Fruit fly (Drosophila melanogaster) whole organism, embryonic: Measurements from ENCODE around the gene CG2182.

Experiments used
- Ada2b ChIP-seq: fragments of 200-800 bp; sonication (Bioruptor generic); IDR thresholded peaks from 2 replicates; pipeline ENCODE4 v1.3.6; 2022; ENCODE audit warnings: missing biosample characterization, missing genetic modification characterization
- Adf1 ChIP-seq: fragments of 200-800 bp; sonication (Bioruptor generic); IDR thresholded peaks from 2 replicates; pipeline ENCODE4 v1.3.6; 2022; ENCODE audit warnings: missing biosample characterization, missing genetic modification characterization
- BtbVII ChIP-seq: fragments of 200-800 bp; sonication (Bioruptor generic); optimal IDR thresholded peaks from 3 replicates; lab custom pipeline; 2017; ENCODE audit warnings: missing biosample characterization, mild to moderate bottlenecking, missing genetic modification characterization
- CG10654 ChIP-seq: fragments of 200-800 bp; sonication (Bioruptor generic); optimal IDR thresholded peaks from 2 replicates; lab custom pipeline; 2016; ENCODE audit warnings: missing biosample characterization, missing genetic modification characterization
- CG12391 ChIP-seq: fragments of 200-800 bp; sonication (Bioruptor generic); optimal IDR thresholded peaks from 3 replicates; lab custom pipeline; 2018; ENCODE audit warnings: missing biosample characterization, mild to moderate bottlenecking, missing genetic modification characterization, moderate library complexity
- CG13287 ChIP-seq: fragments of 200-800 bp; sonication (Bioruptor generic); IDR thresholded peaks from 2 replicates; pipeline ENCODE4 v1.3.6; 2022; ENCODE audit warnings: missing biosample characterization, missing genetic modification characterization; ENCODE audit not compliant: partially characterized antibody
- CG13624 ChIP-seq: fragments of 200-800 bp; sonication (Bioruptor generic); optimal IDR thresholded peaks from 2 replicates; lab custom pipeline; 2016; ENCODE audit warnings: missing biosample characterization, missing genetic modification characterization
- CG13775 ChIP-seq: fragments of 200-800 bp; sonication (Bioruptor generic); optimal IDR thresholded peaks from 3 replicates; lab custom pipeline; 2017; ENCODE audit warnings: missing biosample characterization, mild to moderate bottlenecking, missing genetic modification characterization
- CG1603 ChIP-seq: fragments of 200-800 bp; sonication (Bioruptor generic); optimal IDR thresholded peaks from 2 replicates; lab custom pipeline; 2019; ENCODE audit warnings: missing biosample characterization, mild to moderate bottlenecking, missing genetic modification characterization, moderate library complexity
- CG1832 ChIP-seq: fragments of 200-800 bp; sonication (Bioruptor generic); optimal IDR thresholded peaks from 2 replicates; lab custom pipeline; 2017; ENCODE audit warnings: missing biosample characterization, mild to moderate bottlenecking, missing genetic modification characterization, inconsistent platforms
- CG18599 ChIP-seq: fragments of 200-800 bp; sonication (Bioruptor generic); optimal IDR thresholded peaks from 3 replicates; lab custom pipeline; 2017; ENCODE audit warnings: missing biosample characterization, missing genetic modification characterization, mild to moderate bottlenecking, moderate library complexity, missing genetic modification reagents
- CG18619 ChIP-seq: fragments of 200-800 bp; sonication (Bioruptor generic); optimal IDR thresholded peaks from 3 replicates; lab custom pipeline; 2017; ENCODE audit warnings: missing biosample characterization, mild to moderate bottlenecking, missing genetic modification characterization
- CG32532 ChIP-seq: fragments of 200-800 bp; sonication (Bioruptor generic); IDR thresholded peaks from 2 replicates; pipeline ENCODE4 v1.3.6; 2022; ENCODE audit warnings: missing biosample characterization, missing genetic modification characterization
- CG3995 ChIP-seq: fragments of 200-800 bp; sonication (Bioruptor generic); optimal IDR thresholded peaks from 3 replicates; lab custom pipeline; 2016; ENCODE audit warnings: missing biosample characterization, missing genetic modification characterization
- CG6272 ChIP-seq: fragments of 200-800 bp; sonication (Bioruptor generic); IDR thresholded peaks from 2 replicates; pipeline ENCODE4 v1.3.6; 2022; ENCODE audit warnings: missing biosample characterization, missing genetic modification characterization
- CG7271 ChIP-seq: fragments of 200-800 bp; sonication (Bioruptor generic); optimal IDR thresholded peaks from 2 replicates; lab custom pipeline; 2018; ENCODE audit warnings: missing biosample characterization, mild to moderate bottlenecking, missing genetic modification characterization, moderate library complexity
- CG8765 ChIP-seq: fragments of 200-800 bp; sonication (Bioruptor generic); IDR thresholded peaks from 2 replicates; pipeline ENCODE4 v1.3.6; 2022; ENCODE audit warnings: missing biosample characterization, missing genetic modification characterization
- CoRest ChIP-seq: fragments of 200-800 bp; sonication (Bioruptor generic); optimal IDR thresholded peaks from 3 replicates; lab custom pipeline; 2018; ENCODE audit warnings: missing biosample characterization, mild to moderate bottlenecking, missing genetic modification characterization, moderate library complexity
- Dad ChIP-seq: fragments of 200-800 bp; sonication (Bioruptor generic); optimal IDR thresholded peaks from 3 replicates; lab custom pipeline; 2016; ENCODE audit warnings: missing biosample characterization, missing genetic modification characterization
- Doc2 ChIP-seq: fragments of 200-800 bp; sonication (Bioruptor generic); IDR thresholded peaks from 2 replicates; pipeline ENCODE4 v1.3.6; 2022; ENCODE audit warnings: missing biosample characterization, missing genetic modification characterization
- Doc3 ChIP-seq: fragments of 200-800 bp; sonication (Bioruptor generic); IDR thresholded peaks from 3 replicates; pipeline ENCODE4 v1.3.6; 2022; ENCODE audit warnings: missing biosample characterization, missing genetic modification characterization; ENCODE audit not compliant: partially characterized antibody
- ERR ChIP-seq: fragments of 200-800 bp; sonication (Bioruptor generic); optimal IDR thresholded peaks from 2 replicates; lab custom pipeline; 2016; ENCODE audit warnings: missing biosample characterization, missing genetic modification characterization
- Elba2 ChIP-seq: fragments of 200-800 bp; sonication (Bioruptor generic); optimal IDR thresholded peaks from 3 replicates; lab custom pipeline; 2016; ENCODE audit warnings: missing biosample characterization, missing genetic modification characterization
- Fer1 ChIP-seq: fragments of 200-800 bp; sonication (Bioruptor generic); optimal IDR thresholded peaks from 2 replicates; lab custom pipeline; 2017; ENCODE audit warnings: missing biosample characterization, mild to moderate bottlenecking, missing genetic modification characterization
- Lim3 ChIP-seq: fragments of 200-800 bp; sonication (Bioruptor generic); IDR thresholded peaks from 2 replicates; pipeline ENCODE4 v1.3.6; 2022; ENCODE audit warnings: missing biosample characterization, missing genetic modification characterization
- NK7.1 ChIP-seq: fragments of 200-800 bp; sonication (Bioruptor generic); optimal IDR thresholded peaks from 3 replicates; lab custom pipeline; 2016; ENCODE audit warnings: missing biosample characterization, missing genetic modification characterization
- Oaz ChIP-seq: fragments of 200-800 bp; sonication (Bioruptor generic); IDR thresholded peaks from 2 replicates; pipeline ENCODE4 v1.3.6; 2022; ENCODE audit warnings: missing biosample characterization, missing genetic modification characterization
- Opbp ChIP-seq: fragments of 200-800 bp; sonication (Bioruptor generic); IDR thresholded peaks from 3 replicates; pipeline ENCODE4 v1.3.6; 2022; ENCODE audit warnings: missing biosample characterization, missing genetic modification characterization; ENCODE audit not compliant: partially characterized antibody
- Stat92E ChIP-seq, 3 experiments: fragments of >200 bp in 2 of 3; fragments of 200-800 bp in 1 of 3; sonication (Bioruptor generic) in 1 of 3; optimal IDR thresholded peaks; 2 replicates each; lab custom pipeline; 2017 to 2019; ENCODE audit warnings: missing biosample characterization in 3 of 3, missing genetic modification characterization in 3 of 3, mild to moderate bottlenecking in 1 of 3, moderate library complexity in 1 of 3
- ase ChIP-seq: fragments of 200-800 bp; sonication (Bioruptor generic); IDR thresholded peaks from 3 replicates; pipeline ENCODE4 v1.3.6; 2022; ENCODE audit warnings: missing biosample characterization, missing genetic modification characterization
- ash1 ChIP-seq: fragments of 200-800 bp; sonication (Bioruptor generic); optimal IDR thresholded peaks from 2 replicates; lab custom pipeline; 2018; ENCODE audit warnings: missing biosample characterization, mild to moderate bottlenecking, missing genetic modification characterization
- bbx ChIP-seq: fragments of 200-800 bp; sonication (Bioruptor generic); IDR thresholded peaks from 2 replicates; pipeline ENCODE4 v1.3.6; 2022; ENCODE audit warnings: missing biosample characterization, missing genetic modification characterization; ENCODE audit not compliant: partially characterized antibody
- br ChIP-seq: fragments of >200 bp; optimal IDR thresholded peaks from 2 replicates; lab custom pipeline; 2017
- cato ChIP-seq: fragments of 200-800 bp; sonication (Bioruptor generic); optimal IDR thresholded peaks from 2 replicates; lab custom pipeline; 2016; ENCODE audit warnings: missing biosample characterization, missing genetic modification characterization, borderline replicate concordance
- ci ChIP-seq: fragments of 200-800 bp; sonication (Bioruptor generic); IDR thresholded peaks from 3 replicates; pipeline ENCODE4 v1.3.6; 2022; ENCODE audit warnings: missing biosample characterization, missing genetic modification characterization
- dati ChIP-seq: fragments of 200-800 bp; sonication (Bioruptor generic); IDR thresholded peaks from 2 replicates; pipeline ENCODE4 v1.3.6; 2022; ENCODE audit warnings: missing biosample characterization, missing genetic modification characterization
- emc ChIP-seq: fragments of 200-800 bp; sonication (Bioruptor generic); optimal IDR thresholded peaks from 2 replicates; lab custom pipeline; 2016; ENCODE audit warnings: missing biosample characterization, missing genetic modification characterization
- hth ChIP-seq: fragments of >200 bp; optimal IDR thresholded peaks from 2 replicates; lab custom pipeline; 2017; ENCODE audit warnings: inconsistent platforms
- ind ChIP-seq: fragments of 200-800 bp; sonication (Bioruptor generic); optimal IDR thresholded peaks from 3 replicates; lab custom pipeline; 2016; ENCODE audit warnings: missing biosample characterization, missing genetic modification characterization
- insv ChIP-seq, 2 experiments: fragments of 200-800 bp; sonication (Bioruptor generic); optimal IDR thresholded peaks; 3 replicates each; lab custom pipeline; 2016 to 2018; ENCODE audit warnings: missing biosample characterization in 2 of 2, missing genetic modification characterization in 2 of 2
- mirr ChIP-seq: fragments of 200-800 bp; sonication (Bioruptor generic); optimal IDR thresholded peaks from 3 replicates; lab custom pipeline; 2018; ENCODE audit warnings: missing biosample characterization, mild to moderate bottlenecking, missing genetic modification characterization
- nau ChIP-seq: fragments of 200-800 bp; sonication (Bioruptor generic); optimal IDR thresholded peaks from 3 replicates; lab custom pipeline; 2017; ENCODE audit warnings: missing biosample characterization, mild to moderate bottlenecking, missing genetic modification characterization, missing genetic modification reagents
- org-1 ChIP-seq: fragments of 200-800 bp; sonication (Bioruptor generic); optimal IDR thresholded peaks from 2 replicates; lab custom pipeline; 2017; ENCODE audit warnings: missing biosample characterization, missing genetic modification characterization
- p53 ChIP-seq: fragments of 200-800 bp; sonication (Bioruptor generic); optimal IDR thresholded peaks from 2 replicates; lab custom pipeline; 2016; ENCODE audit warnings: missing biosample characterization, missing genetic modification characterization
- pita ChIP-seq: fragments of 200-800 bp; sonication (Bioruptor generic); optimal IDR thresholded peaks from 2 replicates; lab custom pipeline; 2017; ENCODE audit warnings: missing biosample characterization, mild to moderate bottlenecking, missing genetic modification characterization
- repo ChIP-seq: fragments of 200-800 bp; sonication (Bioruptor generic); optimal IDR thresholded peaks from 2 replicates; lab custom pipeline; 2016; ENCODE audit warnings: missing biosample characterization, missing genetic modification characterization
- trh ChIP-seq: fragments of 200-800 bp; sonication (Bioruptor generic); optimal IDR thresholded peaks from 2 replicates; lab custom pipeline; 2016; ENCODE audit warnings: missing biosample characterization, missing genetic modification characterization
- tup ChIP-seq: fragments of 200-800 bp; sonication (Bioruptor generic); optimal IDR thresholded peaks from 2 replicates; lab custom pipeline; 2016; ENCODE audit warnings: missing biosample characterization, mild to moderate bottlenecking, missing genetic modification characterization, moderate library complexity
- vfl ChIP-seq: fragments of 200-800 bp; sonication (Bioruptor generic); optimal IDR thresholded peaks from 2 replicates; lab custom pipeline; 2016; ENCODE audit warnings: missing biosample characterization, missing genetic modification characterization
- zfh1 ChIP-seq: fragments of 200-800 bp; sonication (Bioruptor generic); IDR thresholded peaks from 3 replicates; pipeline ENCODE4 v1.3.6; 2022; ENCODE audit warnings: missing biosample characterization, missing genetic modification characterization

The CG2182 gene

DNA sequence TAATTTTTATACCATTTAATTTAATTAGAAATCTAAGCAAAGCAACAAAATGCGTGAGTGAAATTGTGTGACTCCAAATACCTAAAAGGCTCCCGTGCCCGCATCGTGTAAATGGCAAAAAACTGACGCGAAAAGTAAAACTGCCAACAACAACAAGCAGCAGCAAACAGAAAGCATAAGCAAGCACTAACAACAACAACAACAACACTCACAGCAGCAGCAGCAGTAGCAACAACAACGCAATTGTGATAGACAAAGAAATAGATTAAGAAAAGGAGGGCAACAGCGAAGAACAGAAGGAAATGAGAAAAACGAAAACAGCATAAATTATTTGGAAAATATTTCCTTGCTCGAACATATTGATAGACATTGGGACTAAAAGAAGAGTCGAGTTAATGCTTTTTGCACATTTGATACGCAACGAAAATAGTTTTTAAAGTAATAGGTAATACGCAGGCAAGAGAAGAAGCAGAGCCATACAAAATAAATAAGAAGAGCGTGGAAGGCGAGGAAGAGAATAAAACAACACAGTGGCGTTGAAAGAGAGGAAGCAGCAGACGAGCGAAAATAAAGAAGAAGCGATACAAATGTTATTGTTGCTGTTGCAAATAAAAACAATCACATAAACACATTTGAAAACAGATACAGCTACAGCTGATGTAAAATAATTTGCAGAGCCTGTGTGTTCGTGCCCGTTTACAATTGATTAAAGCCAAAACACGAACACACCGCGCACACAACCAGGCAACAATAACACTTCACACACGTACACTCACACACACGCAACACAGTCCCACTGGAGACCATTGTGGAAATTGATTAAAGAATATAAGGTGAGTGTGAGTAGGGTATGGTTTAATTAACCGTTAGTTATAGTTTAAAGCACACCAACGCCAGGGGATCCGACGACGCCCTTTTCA is 10.3 kb upstream of the CG2182 start (continued):
- TF ChIP-seq CG8765, result no peak
- no peak for TF ChIP-seq hth (lab: Kevin White, UChicago)
- no peak for TF ChIP-seq repo (GFP tag; lab: Kevin White, UChicago)
- TF ChIP-seq CG13624 (GFP tag; lab: Kevin White, UChicago), result peak; percentile 21
- peak; percentile 36 for TF ChIP-seq mirr (GFP tag; lab: Kevin White, UChicago)
- no peak for TF ChIP-seq CG32532
- no peak for TF ChIP-seq CG6272 (GFP tag; lab: Robert Waterston, UW)
- TF ChIP-seq zfh1 (GFP tag; lab: Robert Waterston, UW), result no peak
- TF ChIP-seq ci, result no peak
- TF ChIP-seq ash1 (GFP tag; lab: Kevin White, UChicago), result no peak
- TF ChIP-seq Doc2 (GFP tag; lab: Robert Waterston, UW), result no peak
- TF ChIP-seq CG3995 (GFP tag; lab: Kevin White, UChicago), result no peak
- TF ChIP-seq cato (GFP tag; lab: Kevin White, UChicago), result no peak
- TF ChIP-seq Ada2b (GFP tag; lab: Robert Waterston, UW), result no peak
- TF ChIP-seq CG1603 (tag; lab: Kevin White, UChicago), result no peak
- no peak for TF ChIP-seq tup (GFP tag; lab: Kevin White, UChicago)
- TF ChIP-seq Stat92E (GFP tag; optimal IDR thresholded peaks at IDR 0.05; lab: Kevin White, UChicago), result no peak
- TF ChIP-seq pita (GFP tag; lab: Kevin White, UChicago), result no peak
- no peak for TF ChIP-seq CG18599
- TF ChIP-seq Lim3 (GFP tag; lab: Robert Waterston, UW), result no peak
- TF ChIP-seq insv (GFP tag; optimal IDR thresholded peaks at IDR 0.05; lab: Kevin White, UChicago), result no peak
- no peak for TF ChIP-seq Oaz (GFP tag; lab: Robert Waterston, UW)
- peak; percentile 5 for TF ChIP-seq Fer1
- TF ChIP-seq br (lab: Kevin White, UChicago), result no peak
- peak; percentile 12; the same call in 1 of the 2 replicates for TF ChIP-seq bbx (GFP tag; lab: Robert Waterston, UW)
- no peak for TF ChIP-seq p53
- no peak for TF ChIP-seq CG13775 (GFP tag; lab: Kevin White, UChicago)
- TF ChIP-seq Elba2 (GFP tag; lab: Kevin White, UChicago), result no peak
- no peak; the same call in 1 of the 2 replicates for TF ChIP-seq CG13287 (GFP tag; lab: Robert Waterston, UW)
- TF ChIP-seq CG12391, result no peak
- no peak for TF ChIP-seq emc (GFP tag; lab: Kevin White, UChicago)
- TF ChIP-seq nau (GFP tag; lab: Kevin White, UChicago), result no peak
- no peak for TF ChIP-seq CG1832
- TF ChIP-seq ERR (GFP tag; lab: Kevin White, UChicago), result peak; percentile 11
- no peak; the same call in 1 of the 2 replicates for TF ChIP-seq Adf1
- no peak for TF ChIP-seq NK7.1 (GFP tag; lab: Kevin White, UChicago)
- no peak for TF ChIP-seq trh (GFP tag; lab: Kevin White, UChicago)
- TF ChIP-seq Dad (GFP tag; lab: Kevin White, UChicago), result no peak
- TF ChIP-seq vfl (GFP tag; lab: Kevin White, UChicago), result no peak
- TF ChIP-seq ind (GFP tag; lab: Kevin White, UChicago), result no peak
- TF ChIP-seq dati (GFP tag; lab: Robert Waterston, UW), result no peak
- TF ChIP-seq org-1 (GFP tag; lab: Kevin White, UChicago), result no peak
- TF ChIP-seq Opbp (GFP tag; lab: Robert Waterston, UW), result 0 out of 3 replicates have a peak, but pooled peaks have one; percentile 1
- TF ChIP-seq BtbVII, result no peak
- no peak for TF ChIP-seq ase (GFP tag; lab: Robert Waterston, UW)
- no peak for TF ChIP-seq CG10654 (GFP tag; lab: Kevin White, UChicago)
- TF ChIP-seq CG18619 (GFP tag; lab: Kevin White, UChicago), result no peak
- TF ChIP-seq CoRest (tag; lab: Kevin White, UChicago), result no peak
- TF ChIP-seq CG7271, result no peak
- TF ChIP-seq Doc3 (GFP tag; lab: Robert Waterston, UW), result no peak
